Fruit fly (Drosophila melanogaster): ENCODE data around the gene CG34345.

dm6 chr2L:6614229-6614935 is 8.5 kb upstream of the CG34345 start:
- TF ChIP-seq kay (GFP tag; ENCODE audit: borderline replicate concordance), result peak; percentile 81
- TF ChIP-seq Mnt (GFP tag; optimal IDR thresholded peaks at IDR 0.05), result peak; percentile 71
- peak; percentile 89 for TF ChIP-seq tj (GFP tag; optimal IDR thresholded peaks at IDR 0.05)
- no peak for TF ChIP-seq CG11617 (GFP tag; optimal IDR thresholded peaks at IDR 0.05)
- no peak for TF ChIP-seq CG1620 (GFP tag; optimal IDR thresholded peaks at IDR 0.05)
- no peak for TF ChIP-seq CG5204 (GFP tag; optimal IDR thresholded peaks at IDR 0.05)
- peak; percentile 32 for TF ChIP-seq CG12768 (GFP tag; optimal IDR thresholded peaks at IDR 0.05)
- no peak for TF ChIP-seq CG7101 (tag; optimal IDR thresholded peaks at IDR 0.05)
- TF ChIP-seq pad (GFP tag; optimal IDR thresholded peaks at IDR 0.05), result no peak
- no peak for TF ChIP-seq cnc (optimal IDR thresholded peaks at IDR 0.05)
